Worm (Caenorhabditis elegans) whole organism, L1 larva: ENCODE results near the gene Y48A6B.14.

ENCODE experiments used
- ama-1 ChIP-seq: fragments of 150-350 bp; optimal IDR thresholded peaks from 2 replicates; lab custom pipeline; 2014
- ces-1 ChIP-seq: fragments of 150-350 bp; optimal IDR thresholded peaks from 2 replicates; lab custom pipeline; 2014; ENCODE audit warnings: missing biosample characterization, missing genetic modification reagents, missing genetic modification characterization
- elt-3 ChIP-seq, 6 experiments: fragments of 150-350 bp in 1 of 6; sonication (generic microtip); optimal IDR thresholded peaks; 2 replicates each; lab custom pipeline; 2017 to 2018; ENCODE audit warnings: missing biosample characterization in 6 of 6, missing genetic modification characterization in 6 of 6, inconsistent platforms in 1 of 6
- mep-1 ChIP-seq: fragments of 150-350 bp; optimal IDR thresholded peaks from 2 replicates; lab custom pipeline; 2014; ENCODE audit warnings: missing biosample characterization, missing genetic modification characterization
- nhr-12 ChIP-seq: sonication (generic microtip); optimal IDR thresholded peaks from 2 replicates; lab custom pipeline; 2017; ENCODE audit warnings: missing biosample characterization, missing genetic modification characterization
- nhr-90 ChIP-seq: sonication (generic microtip); optimal IDR thresholded peaks from 2 replicates; lab custom pipeline; 2016; ENCODE audit warnings: mild to moderate bottlenecking, missing genetic modification characterization, missing compliant biosample characterization; ENCODE audit not compliant: poor library complexity
- snpc-4 ChIP-seq: fragments of 150-350 bp; optimal IDR thresholded peaks from 2 replicates; lab custom pipeline; 2014; ENCODE audit warnings: missing biosample characterization, missing genetic modification characterization
- zip-4 ChIP-seq: fragments of 200-800 bp; sonication (Bioruptor generic); optimal IDR thresholded peaks from 2 replicates; lab custom pipeline; 2018; ENCODE audit warnings: mild to moderate bottlenecking, missing genetic modification characterization, moderate library complexity, missing compliant biosample characterization

- TF ChIP-seq ama-1 (lab: Kevin White, UChicago) (no peak), snpc-4 (tag; lab: Kevin White, UChicago) (no peak), mep-1 (tag; lab: Kevin White, UChicago) (no peak), elt-3 (tag; optimal IDR thresholded peaks at IDR 0.05; lab: Kevin White, UChicago) (no peak), nhr-12 (no peak), ces-1 (no peak), zip-4 (no peak), nhr-90 (no peak)
Observed at ce11 chrIII:11064576-11064975, 33.2 kb downstream of the Y48A6B.14 start.
